Fruit fly (Drosophila melanogaster) whole organism, adult: ENCODE data around the gene CG31673.

ENCODE experiments used
- Clk ChIP-seq: fragments of 200-800 bp; sonication (Bioruptor generic); optimal IDR thresholded peaks from 2 replicates; lab custom pipeline; 2017; ENCODE audit warnings: missing biosample characterization, missing genetic modification characterization
- Mnt ChIP-seq: fragments of 200-800 bp; sonication (Bioruptor generic); optimal IDR thresholded peaks from 2 replicates; lab custom pipeline; 2016; ENCODE audit warnings: missing biosample characterization, mild to moderate bottlenecking, missing genetic modification characterization
- cic ChIP-seq: fragments of 200-800 bp; sonication (Bioruptor generic); optimal IDR thresholded peaks from 2 replicates; lab custom pipeline; 2017; ENCODE audit warnings: missing biosample characterization, mild to moderate bottlenecking, missing genetic modification characterization, moderate library complexity

DNA sequence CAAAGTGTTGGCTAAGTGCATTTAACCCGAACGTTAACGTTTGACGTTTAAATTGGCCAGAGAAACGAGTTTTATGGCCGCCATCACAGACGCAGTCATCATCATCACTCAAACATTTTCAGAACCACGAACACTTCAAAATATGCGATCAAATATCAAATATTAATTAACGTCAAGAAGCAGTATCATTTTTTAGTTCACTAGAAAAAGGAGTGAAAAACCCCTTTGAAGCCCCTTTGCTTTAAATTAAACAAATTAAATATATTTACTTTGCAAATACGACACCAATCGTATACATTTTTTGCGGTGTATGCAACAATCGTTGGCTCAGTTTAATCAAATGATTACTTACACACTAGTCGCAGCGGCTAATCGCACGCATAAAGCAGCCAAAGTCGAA lies 15.0 kb downstream of the CG31673 start:
- no peak for TF ChIP-seq Mnt (GFP tag; lab: Kevin White, UChicago)
- no peak for TF ChIP-seq Clk
- no peak for TF ChIP-seq cic (GFP tag; lab: Kevin White, UChicago)
